Fruit fly (Drosophila melanogaster) whole organism, prepupa: ENCODE measurements around the gene Phlpp.

Experiments
- Blimp-1 ChIP-seq: fragments of 200-800 bp; sonication (Bioruptor generic); optimal IDR thresholded peaks from 3 replicates; lab custom pipeline; 2017; ENCODE audit warnings: missing biosample characterization, missing genetic modification characterization, mild to moderate bottlenecking, moderate library complexity, missing genetic modification reagents
- CG10631 ChIP-seq: fragments of 200-800 bp; sonication (Bioruptor generic); optimal IDR thresholded peaks from 2 replicates; lab custom pipeline; 2016; ENCODE audit warnings: missing biosample characterization, missing genetic modification characterization
- CG11294 ChIP-seq: fragments of 200-800 bp; sonication (Bioruptor generic); IDR thresholded peaks from 2 replicates; pipeline ENCODE4 v1.3.6; 2022; ENCODE audit warnings: missing biosample characterization, missing genetic modification characterization
- CG16779 ChIP-seq: fragments of 200-800 bp; sonication (Bioruptor generic); optimal IDR thresholded peaks from 3 replicates; lab custom pipeline; 2017; ENCODE audit warnings: missing biosample characterization, mild to moderate bottlenecking, missing genetic modification characterization
- CG8119 ChIP-seq: fragments of 200-800 bp; sonication (Bioruptor generic); IDR thresholded peaks from 3 replicates; pipeline ENCODE4 v1.3.6; 2022; ENCODE audit warnings: missing biosample characterization, missing genetic modification characterization
- Ets21C ChIP-seq: fragments of 200-800 bp; sonication (Bioruptor generic); optimal IDR thresholded peaks from 3 replicates; lab custom pipeline; 2016; ENCODE audit warnings: missing biosample characterization, missing genetic modification characterization
- Hr39 ChIP-seq: fragments of 200-800 bp; sonication (Bioruptor generic); optimal IDR thresholded peaks from 2 replicates; lab custom pipeline; 2016; ENCODE audit warnings: missing biosample characterization, missing genetic modification characterization
- OdsH ChIP-seq: fragments of 200-800 bp; sonication (Bioruptor generic); optimal IDR thresholded peaks from 3 replicates; lab custom pipeline; 2016; ENCODE audit warnings: missing biosample characterization, missing genetic modification characterization
- Sox102F ChIP-seq: fragments of 200-800 bp; sonication (Bioruptor generic); optimal IDR thresholded peaks from 2 replicates; lab custom pipeline; 2016; ENCODE audit warnings: missing biosample characterization, mild to moderate bottlenecking, missing genetic modification characterization
- acj6 ChIP-seq: fragments of 200-800 bp; sonication (Bioruptor generic); optimal IDR thresholded peaks from 3 replicates; lab custom pipeline; 2016; ENCODE audit warnings: missing biosample characterization, missing genetic modification characterization
- cyc ChIP-seq: fragments of 200-800 bp; sonication (Bioruptor generic); optimal IDR thresholded peaks from 3 replicates; lab custom pipeline; 2016; ENCODE audit warnings: missing biosample characterization, missing genetic modification characterization
- lz ChIP-seq: fragments of 200-800 bp; sonication (Bioruptor generic); optimal IDR thresholded peaks from 3 replicates; lab custom pipeline; 2016; ENCODE audit warnings: missing biosample characterization, missing genetic modification characterization
- svp ChIP-seq: fragments of 200-800 bp; sonication (Bioruptor generic); peaks from one replicate; lab custom pipeline; 2016; ENCODE audit warnings: missing biosample characterization, missing genetic modification characterization

DNA sequence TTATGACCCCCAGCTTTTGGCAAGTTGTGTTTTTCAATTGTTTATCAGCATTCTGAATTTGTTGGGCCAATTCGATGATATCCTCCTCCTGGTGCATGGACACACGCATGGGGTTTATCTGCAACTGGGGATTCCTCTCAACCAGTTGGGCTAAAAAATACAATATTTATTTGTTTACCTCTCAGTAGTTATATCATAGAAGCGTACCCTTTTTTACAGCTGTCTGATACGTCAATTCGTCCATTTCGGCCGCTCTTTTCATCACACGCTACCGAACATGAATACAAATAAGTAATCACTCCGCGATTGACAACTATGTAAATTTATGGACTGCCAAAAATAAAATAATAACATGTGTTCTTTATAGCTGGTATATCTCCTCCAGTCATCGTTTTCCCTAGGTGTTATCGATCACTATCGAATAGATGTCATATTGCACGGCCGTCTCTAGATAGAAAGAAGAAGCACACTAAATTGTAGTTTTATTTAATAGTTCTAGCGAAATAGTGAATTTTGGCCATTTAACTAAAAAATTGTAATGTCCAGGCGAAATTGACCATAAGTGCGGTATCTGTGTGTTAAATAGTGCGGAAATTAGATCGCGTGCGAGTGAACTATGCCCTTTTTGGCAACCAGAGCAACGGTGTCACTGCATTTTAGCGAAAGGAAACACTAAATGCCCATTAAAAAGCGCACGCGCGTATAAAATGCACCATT is 24.6 kb upstream of the Phlpp start, which contains the start of the genes mib2 and CG31800:
- TF ChIP-seq acj6 (peak; percentile 3), CG11294 (GFP tag; lab: Robert Waterston, UW) (no peak), Ets21C (GFP tag; lab: Kevin White, UChicago) (no peak), OdsH (GFP tag; lab: Kevin White, UChicago) (no peak), CG10631 (GFP tag; lab: Kevin White, UChicago) (no peak), Sox102F (GFP tag; lab: Kevin White, UChicago) (no peak), cyc (GFP tag; lab: Kevin White, UChicago) (no peak), lz (GFP tag; lab: Kevin White, UChicago) (no peak), CG16779 (tag; lab: Kevin White, UChicago) (no peak), Hr39 (GFP tag; lab: Kevin White, UChicago) (no peak), Blimp-1 (GFP tag; lab: Kevin White, UChicago) (no peak), svp (GFP tag; lab: Kevin White, UChicago) (peak; percentile 71), CG8119 (GFP tag; lab: Robert Waterston, UW) (no peak)
